Fruit fly (Drosophila melanogaster) whole organism, wandering third instar larva: Measurements from ENCODE around the gene CG9119.

ENCODE experiments used
- CG32264 ChIP-seq: fragments of 200-800 bp; sonication (Bioruptor generic); optimal IDR thresholded peaks from 2 replicates; lab custom pipeline; 2016; ENCODE audit warnings: missing biosample characterization, missing genetic modification characterization
- Hr78 ChIP-seq: fragments of >200 bp; optimal IDR thresholded peaks from 2 replicates; lab custom pipeline; 2017; ENCODE audit warnings: missing biosample characterization, missing genetic modification characterization
- Mio ChIP-seq: sonication (Bioruptor generic); optimal IDR thresholded peaks from 2 replicates; lab custom pipeline; 2016; ENCODE audit warnings: missing biosample characterization, missing genetic modification characterization
- OdsH ChIP-seq: fragments of 200-800 bp; sonication (Bioruptor generic); optimal IDR thresholded peaks from 2 replicates; lab custom pipeline; 2016; ENCODE audit warnings: missing biosample characterization, mild to moderate bottlenecking, missing genetic modification characterization
- dmrt93B ChIP-seq: fragments of 200-800 bp; sonication (Bioruptor generic); optimal IDR thresholded peaks from 2 replicates; lab custom pipeline; 2018; ENCODE audit warnings: missing biosample characterization, mild to moderate bottlenecking, missing genetic modification characterization
- fru ChIP-seq: fragments of 200-800 bp; sonication (Bioruptor generic); optimal IDR thresholded peaks from 3 replicates; lab custom pipeline; 2016; ENCODE audit warnings: missing biosample characterization, mild to moderate bottlenecking, missing genetic modification characterization
- h ChIP-seq: fragments of 200-800 bp; sonication (Bioruptor generic); optimal IDR thresholded peaks from 3 replicates; lab custom pipeline; 2016; ENCODE audit warnings: missing biosample characterization, mild to moderate bottlenecking, missing genetic modification characterization
- psq ChIP-seq: fragments of 200-800 bp; sonication (Bioruptor generic); optimal IDR thresholded peaks from 3 replicates; lab custom pipeline; 2017; ENCODE audit warnings: missing biosample characterization, mild to moderate bottlenecking, missing genetic modification characterization, moderate library complexity

DNA sequence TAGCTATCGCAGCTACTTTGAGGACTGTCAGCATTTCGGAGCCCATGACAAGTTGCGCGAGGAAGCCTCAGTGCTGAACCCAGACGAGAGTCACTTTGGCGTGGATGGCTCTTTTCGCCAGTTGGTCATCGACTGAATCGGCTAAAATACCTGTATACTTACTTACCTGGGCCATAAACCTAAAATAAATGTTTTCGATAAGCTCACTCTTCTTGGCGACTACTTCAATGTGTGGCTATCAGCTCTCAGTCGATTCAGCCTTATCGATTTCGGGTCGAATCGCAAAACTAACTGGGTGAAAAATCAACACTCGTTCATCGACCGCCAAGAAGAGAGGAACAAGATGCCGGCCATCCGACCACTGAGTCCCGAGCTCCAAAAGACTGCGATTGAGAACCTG, 29.2 kb upstream of the CG9119 start, which contains the start of gene CG33966:
- TF ChIP-seq CG32264 (no peak), OdsH (GFP tag; lab: Kevin White, UChicago) (no peak), Hr78 (GFP tag; lab: Kevin White, UChicago) (no peak), h (GFP tag; lab: Kevin White, UChicago) (no peak), dmrt93B (GFP tag; lab: Kevin White, UChicago) (no peak), Mio (GFP tag; lab: Kevin White, UChicago) (no peak), psq (GFP tag; lab: Kevin White, UChicago) (no peak), fru (no peak)
